Fruit fly (Drosophila melanogaster): ENCODE measurements around the gene CG13116.
A peak's percentile ranks its signal among the peaks of the same experiment; 100 is the strongest.

Gene CG13116

DNA sequence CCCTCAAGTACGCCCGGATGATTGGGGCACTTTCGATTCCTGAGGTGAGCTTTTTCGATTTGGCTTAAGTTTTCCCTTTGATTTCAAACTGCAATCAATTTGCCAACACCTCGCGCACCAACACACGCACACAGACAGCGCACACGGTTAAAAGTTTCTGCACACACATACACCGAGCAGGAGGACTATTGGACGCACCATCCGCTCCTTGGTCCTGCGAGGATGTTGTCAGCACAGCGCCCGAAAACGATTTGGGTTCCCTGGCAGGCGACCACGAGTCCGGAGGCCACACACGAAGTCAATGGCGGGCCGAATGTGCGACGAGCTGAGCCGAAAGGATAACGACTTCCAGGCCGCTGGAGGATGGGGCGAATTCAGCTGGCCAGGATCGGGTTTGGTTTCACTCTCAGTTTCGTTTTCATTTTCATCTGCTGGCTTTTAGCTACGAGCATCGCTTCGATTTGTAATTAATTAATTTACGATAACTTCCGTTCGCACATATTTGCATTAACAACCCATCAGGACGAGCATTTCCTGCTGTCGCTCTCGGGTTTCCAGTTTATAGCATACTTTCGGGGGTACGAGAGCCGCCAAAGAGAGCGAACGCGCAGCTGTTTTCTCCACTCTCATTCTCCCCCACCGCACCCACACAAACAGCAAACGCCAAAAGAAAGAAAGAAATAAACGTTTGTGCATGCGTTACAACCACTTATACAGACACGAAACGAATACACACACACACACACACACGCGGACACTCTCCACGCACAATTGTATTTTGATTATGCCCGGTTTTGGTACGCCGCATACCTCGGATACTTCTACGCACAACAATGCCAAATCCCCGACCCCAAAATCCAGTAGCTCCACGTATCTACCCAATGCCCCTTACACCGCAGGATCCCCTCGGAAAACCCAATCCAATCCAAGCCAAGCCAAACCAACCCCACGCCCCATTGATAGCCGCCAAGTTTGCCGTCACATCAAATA is 16.8 kb downstream of the CG13116 start, which contains the start of gene Nckx30C:
Gene Nckx30C (minus strand): TSS at position 260 of the 990 bp plus-strand sequence.
- TF ChIP-seq Pif1B (GFP tag; optimal IDR thresholded peaks at IDR 0.05) = no peak

DNA sequence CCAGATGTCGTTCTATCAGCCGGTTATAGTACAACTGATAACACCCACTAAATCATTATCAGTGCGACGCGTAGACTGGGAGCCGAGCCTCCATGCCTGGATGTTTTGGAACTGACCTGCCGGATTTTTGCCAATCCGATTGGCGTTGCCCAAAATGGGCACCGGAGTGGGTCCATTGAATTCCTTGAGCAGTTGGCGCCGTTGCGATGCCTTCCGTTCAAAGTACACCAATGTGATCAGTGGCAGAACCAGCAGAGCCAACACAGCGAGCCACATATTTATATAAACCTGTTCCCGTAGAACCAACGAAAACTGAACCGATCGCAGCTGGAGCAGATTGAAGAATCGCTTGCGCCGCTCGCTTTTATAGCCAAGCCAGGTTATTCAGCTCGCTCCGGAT is 20.0 kb downstream of the CG13116 start, which contains the start of gene Cyp4e3:
Gene Cyp4e3 (minus strand): TSS at position 327 of the 400 bp plus-strand sequence.
- TF ChIP-seq CG4496 (GFP tag; IDR thresholded peaks at IDR 0.05) (peak; percentile 22; the same call in 1 of the 3 replicates), CG32121 (GFP tag; IDR thresholded peaks at IDR 0.05) (no peak)

- no peak for TF ChIP-seq CG14655 (GFP tag; optimal IDR thresholded peaks at IDR 0.05)
- no peak for TF ChIP-seq fd96Ca (GFP tag; IDR thresholded peaks at IDR 0.05)
- TF ChIP-seq CG17806 (tag; optimal IDR thresholded peaks at IDR 0.05) = no peak
- no peak for TF ChIP-seq rn (GFP tag; IDR thresholded peaks at IDR 0.05)
- no peak for TF ChIP-seq Snoo (tag; optimal IDR thresholded peaks at IDR 0.05)
- no peak for TF ChIP-seq CG8301 (tag; optimal IDR thresholded peaks at IDR 0.05)
- TF ChIP-seq CG34367 (tag; optimal IDR thresholded peaks at IDR 0.05) = no peak
Measured at dm6 chr2L:9753357-9753756, 23.6 kb downstream of the CG13116 start.

dm6 chr2L:9754817-9755216 is 25.1 kb downstream of the CG13116 start:
- TF ChIP-seq CG9948 (tag; optimal IDR thresholded peaks at IDR 0.05) = no peak
- peak; percentile 13 for TF ChIP-seq CG14655 (GFP tag; optimal IDR thresholded peaks at IDR 0.05)
- no peak for TF ChIP-seq CG8301 (tag; optimal IDR thresholded peaks at IDR 0.05)
- no peak for TF ChIP-seq rn (GFP tag; IDR thresholded peaks at IDR 0.05)
- TF ChIP-seq CG15710 (tag; optimal IDR thresholded peaks at IDR 0.05) = peak; percentile 30
- TF ChIP-seq CG8159 (tag; optimal IDR thresholded peaks at IDR 0.05) = peak; percentile 37

DNA sequence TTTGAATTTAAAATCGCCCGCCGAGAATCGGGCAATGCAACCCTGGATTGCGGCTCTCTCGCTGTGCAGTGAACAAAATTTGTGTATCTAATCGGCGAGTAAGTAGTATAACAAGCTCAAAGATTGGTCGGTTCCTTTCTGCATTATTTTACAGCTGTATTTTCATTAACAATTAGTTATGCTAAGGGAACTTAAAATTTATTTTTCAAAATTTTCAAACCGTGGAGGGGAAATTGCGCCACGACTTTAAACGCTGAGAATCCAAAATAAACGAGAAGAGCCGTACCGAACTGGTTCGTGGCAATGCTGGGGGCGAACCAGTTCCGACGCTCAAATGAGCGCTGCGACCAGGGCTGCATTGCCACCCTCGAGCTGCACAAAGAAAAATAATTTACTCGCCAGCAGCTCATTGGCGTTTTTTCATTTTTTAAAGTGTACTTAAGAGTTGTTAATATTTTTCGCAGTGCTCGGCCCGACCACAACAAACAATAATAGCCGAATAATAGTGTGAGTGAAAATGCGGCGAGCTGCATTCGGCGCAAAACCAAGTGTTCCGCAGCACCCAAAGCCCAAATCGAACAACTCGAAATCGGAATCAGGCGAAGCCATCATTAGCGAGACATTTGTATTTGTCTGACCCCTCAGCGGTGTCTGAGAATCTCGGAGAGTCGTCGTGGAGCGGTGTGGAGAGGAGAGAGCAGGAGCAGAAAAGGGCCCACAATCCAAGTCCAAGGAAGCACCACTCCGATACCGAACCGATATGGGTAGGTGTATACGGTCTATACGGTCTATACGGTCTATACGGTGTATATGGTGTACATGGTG is 28.5 kb downstream of the CG13116 start, which contains the start of gene zf30C:
Gene zf30C (plus strand): TSS at position 353 of the 825 bp plus-strand sequence.
- TF ChIP-seq CG17806 (tag; optimal IDR thresholded peaks at IDR 0.05) (peak; percentile 70), CG14655 (GFP tag; optimal IDR thresholded peaks at IDR 0.05) (peak; percentile 80), CG9948 (tag; optimal IDR thresholded peaks at IDR 0.05) (peak; percentile 62), CG8301 (tag; optimal IDR thresholded peaks at IDR 0.05) (peak; percentile 71), gl (tag; optimal IDR thresholded peaks at IDR 0.05) (no peak), CG13204 (GFP tag; optimal IDR thresholded peaks at IDR 0.05) (no peak), CG10348 (GFP tag; IDR thresholded peaks at IDR 0.05) (peak; percentile 64; the same call in 1 of the 2 replicates), fd96Ca (GFP tag; IDR thresholded peaks at IDR 0.05) (peak; percentile 89), Pif1A (GFP tag; optimal IDR thresholded peaks at IDR 0.05) (peak; percentile 94), CG15710 (tag; optimal IDR thresholded peaks at IDR 0.05) (peak; percentile 51), CG12605 (GFP tag; IDR thresholded peaks at IDR 0.05) (peak; percentile 73; the same call in 1 of the 2 replicates), CG4496 (GFP tag; IDR thresholded peaks at IDR 0.05) (peak; percentile 89), Snoo (tag; optimal IDR thresholded peaks at IDR 0.05) (peak; percentile 78), Ets98B (GFP tag; IDR thresholded peaks at IDR 0.05) (peak; percentile 90), D1 (tag; optimal IDR thresholded peaks at IDR 0.05) (peak; percentile 37), EcR (GFP tag; optimal IDR thresholded peaks at IDR 0.05) (no peak), CG34367 (tag; optimal IDR thresholded peaks at IDR 0.05) (peak; percentile 56), Pif1B (GFP tag; optimal IDR thresholded peaks at IDR 0.05) (peak; percentile 85), CG32121 (GFP tag; IDR thresholded peaks at IDR 0.05) (peak; percentile 82), CG8159 (tag; optimal IDR thresholded peaks at IDR 0.05) (peak; percentile 73), rn (GFP tag; IDR thresholded peaks at IDR 0.05) (peak; percentile 85)

DNA sequence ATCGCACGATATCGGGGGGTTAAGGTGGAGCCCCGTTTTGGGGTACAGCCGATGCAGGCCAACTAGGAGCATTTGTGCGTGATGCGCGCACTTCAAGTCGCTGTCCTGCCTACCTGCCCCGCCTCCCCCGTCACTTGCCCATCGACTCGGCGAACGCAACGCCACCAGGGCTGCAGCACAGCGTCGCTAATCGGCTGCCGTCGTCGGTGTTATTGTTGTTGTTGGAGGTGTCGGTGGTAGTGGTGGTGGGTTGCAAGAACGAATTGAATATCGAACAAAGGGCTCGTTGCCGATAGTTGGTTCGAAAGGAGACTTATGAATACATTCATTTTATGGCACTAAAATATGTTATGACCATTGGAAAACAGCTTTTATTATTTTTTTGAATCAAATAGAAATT is 29.1 kb downstream of the CG13116 start:
- peak; percentile 33; the same call in 1 of the 2 replicates for TF ChIP-seq CG12605 (GFP tag; IDR thresholded peaks at IDR 0.05)
- TF ChIP-seq Pif1B (GFP tag; optimal IDR thresholded peaks at IDR 0.05) = peak; percentile 15
- peak; percentile 34; the same call in 1 of the 2 replicates for TF ChIP-seq rn (GFP tag; IDR thresholded peaks at IDR 0.05)
- TF ChIP-seq CG13204 (GFP tag; optimal IDR thresholded peaks at IDR 0.05) = no peak
- TF ChIP-seq CG14655 (GFP tag; optimal IDR thresholded peaks at IDR 0.05) = no peak
- peak; percentile 87 for TF ChIP-seq fd96Ca (GFP tag; IDR thresholded peaks at IDR 0.05)
- no peak for TF ChIP-seq gl (tag; optimal IDR thresholded peaks at IDR 0.05)
- no peak for TF ChIP-seq CG34367 (tag; optimal IDR thresholded peaks at IDR 0.05)
- no peak for TF ChIP-seq CG17806 (tag; optimal IDR thresholded peaks at IDR 0.05)
- TF ChIP-seq CG15710 (tag; optimal IDR thresholded peaks at IDR 0.05) = peak; percentile 35
- no peak for TF ChIP-seq CG10348 (GFP tag; IDR thresholded peaks at IDR 0.05)
- TF ChIP-seq CG9948 (tag; optimal IDR thresholded peaks at IDR 0.05) = no peak
- TF ChIP-seq CG32121 (GFP tag; IDR thresholded peaks at IDR 0.05) = peak; percentile 63
- TF ChIP-seq CG8159 (tag; optimal IDR thresholded peaks at IDR 0.05) = no peak
- TF ChIP-seq EcR (GFP tag; optimal IDR thresholded peaks at IDR 0.05) = peak; percentile 45
- TF ChIP-seq Pif1A (GFP tag; optimal IDR thresholded peaks at IDR 0.05) = no peak
- peak; percentile 68 for TF ChIP-seq Ets98B (GFP tag; IDR thresholded peaks at IDR 0.05)
- no peak for TF ChIP-seq D1 (tag; optimal IDR thresholded peaks at IDR 0.05)
- peak; percentile 2 for TF ChIP-seq Snoo (tag; optimal IDR thresholded peaks at IDR 0.05)
- peak; percentile 51 for TF ChIP-seq CG4496 (GFP tag; IDR thresholded peaks at IDR 0.05)
- TF ChIP-seq CG8301 (tag; optimal IDR thresholded peaks at IDR 0.05) = no peak

Data from whole organism, pupa.